Worm (Caenorhabditis elegans) whole organism, L1 larva: ENCODE measurements around the gene M110.3.

Experiments
- ama-1 ChIP-seq: fragments of 150-350 bp; optimal IDR thresholded peaks from 2 replicates; lab custom pipeline; 2014
- ceh-63 ChIP-seq: fragments of 200-800 bp; sonication (Bioruptor generic); optimal IDR thresholded peaks from 2 replicates; lab custom pipeline; 2018; ENCODE audit warnings: mild to moderate bottlenecking, missing genetic modification characterization, missing compliant biosample characterization
- ceh-82 ChIP-seq, 3 experiments: fragments of 150-350 bp in 1 of 3; sonication (generic microtip) in 2 of 3; optimal IDR thresholded peaks; 2 replicates each; lab custom pipeline; 2014 to 2017; ENCODE audit warnings: missing biosample characterization in 3 of 3, missing genetic modification characterization in 3 of 3
- efl-1 ChIP-seq, 4 experiments: fragments of 150-350 bp; optimal IDR thresholded peaks in 3 of 4; peaks in 1 of 4; 1 replicate in 1 of 4; 2 replicates in 3 of 4; lab custom pipeline; 2014; ENCODE audit warnings: missing biosample characterization in 2 of 4, missing genetic modification characterization in 2 of 4, missing genetic modification reagents in 2 of 4
- fkh-10 ChIP-seq: sonication (generic microtip); optimal IDR thresholded peaks from 2 replicates; lab custom pipeline; 2017; ENCODE audit warnings: missing biosample characterization, missing genetic modification reagents, missing genetic modification characterization
- fos-1 ChIP-seq: fragments of 150-350 bp; optimal IDR thresholded peaks from 2 replicates; lab custom pipeline; 2014; ENCODE audit warnings: missing biosample characterization, missing genetic modification characterization
- lin-35 ChIP-seq, 2 experiments: fragments of 150-350 bp; optimal IDR thresholded peaks; 2 replicates each; lab custom pipeline; 2014; ENCODE audit warnings: missing biosample characterization in 2 of 2, missing genetic modification characterization in 2 of 2, missing genetic modification reagents in 2 of 2
- mdl-1 ChIP-seq, 2 experiments: fragments of 150-350 bp; optimal IDR thresholded peaks; 2 replicates each; lab custom pipeline; 2014 to 2017; ENCODE audit warnings: missing biosample characterization in 2 of 2, missing genetic modification characterization in 2 of 2, inconsistent platforms in 1 of 2
- nhr-77 ChIP-seq: fragments of 150-350 bp; optimal IDR thresholded peaks from 2 replicates; lab custom pipeline; 2014; ENCODE audit warnings: missing biosample characterization, missing genetic modification characterization
- sup-37 ChIP-seq: fragments of 200-800 bp; sonication (Bioruptor generic); optimal IDR thresholded peaks from 2 replicates; lab custom pipeline; 2018; ENCODE audit warnings: mild to moderate bottlenecking, missing genetic modification characterization, missing compliant biosample characterization
- ztf-11 ChIP-seq, 2 experiments: sonication (generic microtip); optimal IDR thresholded peaks; 2 replicates each; lab custom pipeline; 2016 to 2017; ENCODE audit warnings: missing genetic modification characterization in 2 of 2, missing biosample characterization in 1 of 2, missing compliant biosample characterization in 1 of 2

ce11 chrII:8259038-8259437 lies 42.6 kb upstream of the M110.3 start, which contains the start of gene F35C11.6:
- TF ChIP-seq ceh-82 (tag; optimal IDR thresholded peaks at IDR 0.05; lab: Kevin White, UChicago) (no peak), ceh-63 (GFP tag; lab: Kevin White, UChicago) (no peak), lin-35 (GFP tag; optimal IDR thresholded peaks at IDR 0.05; lab: Kevin White, UChicago) (no peak), ama-1 (lab: Kevin White, UChicago) (no peak), nhr-77 (tag; lab: Kevin White, UChicago) (no peak), fkh-10 (GFP tag; lab: Kevin White, UChicago) (no peak), sup-37 (GFP tag; lab: Kevin White, UChicago) (no peak), efl-1 (optimal IDR thresholded peaks at IDR 0.05; lab: Kevin White, UChicago) (no peak), efl-1 (GFP tag; optimal IDR thresholded peaks at IDR 0.05 in 1 of 2; lab: Kevin White, UChicago) (no peak), mdl-1 (tag; optimal IDR thresholded peaks at IDR 0.05; lab: Kevin White, UChicago) (no peak), ztf-11 (tag; optimal IDR thresholded peaks at IDR 0.05; lab: Kevin White, UChicago) (no peak), fos-1 (tag; lab: Kevin White, UChicago) (no peak)
